Worm (Caenorhabditis elegans) whole organism, L4 larva: ENCODE data around the gene pho-12.
A peak's percentile ranks its signal among the peaks of the same experiment; 100 is the strongest.

Experiments
- F10B5.3 ChIP-seq: sonication (generic microtip); optimal IDR thresholded peaks from 2 replicates; lab custom pipeline; 2016; ENCODE audit warnings: mild to moderate bottlenecking, missing genetic modification characterization, missing compliant biosample characterization
- F49E8.2 ChIP-seq: sonication (generic microtip); optimal IDR thresholded peaks from 2 replicates; lab custom pipeline; 2016; ENCODE audit warnings: missing compliant biosample characterization, mild to moderate bottlenecking, missing genetic modification characterization, borderline replicate concordance
- Y105C5A.15 ChIP-seq: fragments of 200-800 bp; sonication (Bioruptor generic); IDR thresholded peaks from 2 replicates; pipeline ENCODE4 v1.3.6; 2022; ENCODE audit warnings: missing genetic modification characterization, missing compliant biosample characterization
- Y5F2A.4 ChIP-seq: fragments of 200-800 bp; sonication (Bioruptor generic); optimal IDR thresholded peaks from 2 replicates; lab custom pipeline; 2018; ENCODE audit warnings: mild to moderate bottlenecking, missing genetic modification characterization, missing compliant biosample characterization
- aha-1 ChIP-seq: fragments of 150-350 bp; peaks from one replicate; lab custom pipeline; 2014; ENCODE audit warnings: missing biosample characterization, missing genetic modification characterization
- aly-2 ChIP-seq: sonication (generic microtip); optimal IDR thresholded peaks from 2 replicates; lab custom pipeline; 2018; ENCODE audit warnings: missing biosample characterization, missing genetic modification characterization
- ceh-20 ChIP-seq: fragments of 200-800 bp; sonication (Bioruptor generic); IDR thresholded peaks from 2 replicates; pipeline ENCODE4 v1.3.6; 2022; ENCODE audit warnings: missing genetic modification reagents, missing genetic modification characterization, missing compliant biosample characterization
- ceh-28 ChIP-seq: fragments of 150-350 bp; optimal IDR thresholded peaks from 2 replicates; lab custom pipeline; 2014; ENCODE audit warnings: missing biosample characterization, missing genetic modification reagents, missing genetic modification characterization
- ceh-62 ChIP-seq: sonication (generic microtip); optimal IDR thresholded peaks from 2 replicates; lab custom pipeline; 2017; ENCODE audit warnings: missing biosample characterization, missing genetic modification characterization
- ceh-82 ChIP-seq: sonication (generic microtip); optimal IDR thresholded peaks from 2 replicates; lab custom pipeline; 2017; ENCODE audit warnings: missing biosample characterization, missing genetic modification characterization
- ctbp-1 ChIP-seq: fragments of 200-800 bp; sonication (Bioruptor generic); IDR thresholded peaks from 2 replicates; pipeline ENCODE4 v1.3.6; 2022; ENCODE audit warnings: missing genetic modification reagents, missing genetic modification characterization, missing compliant biosample characterization
- daf-16 ChIP-seq, 3 experiments: sonication (generic microtip); optimal IDR thresholded peaks; 2 replicates each; lab custom pipeline; 2016 to 2017; ENCODE audit warnings: missing genetic modification characterization in 3 of 3, missing genetic modification reagents in 3 of 3, mild to moderate bottlenecking in 2 of 3, missing compliant biosample characterization in 2 of 3, missing biosample characterization in 1 of 3, moderate library complexity in 1 of 3
- daf-19 ChIP-seq: fragments of 200-800 bp; sonication (Bioruptor generic); conservative IDR thresholded peaks from 2 replicates; pipeline ENCODE4 v1.3.6; 2022; ENCODE audit warnings: missing genetic modification characterization, missing compliant biosample characterization
- dmd-6 ChIP-seq: fragments of 200-800 bp; sonication (Bioruptor generic); IDR thresholded peaks from 2 replicates; pipeline ENCODE4 v1.3.6; 2022; ENCODE audit warnings: missing genetic modification reagents, missing genetic modification characterization, missing compliant biosample characterization
- dmd-9 ChIP-seq: fragments of 200-800 bp; sonication (Bioruptor generic); IDR thresholded peaks from 2 replicates; pipeline ENCODE4 v1.3.6; 2022; ENCODE audit warnings: missing genetic modification reagents, missing genetic modification characterization, missing compliant biosample characterization
- dpl-1 ChIP-seq: fragments of 150-350 bp; optimal IDR thresholded peaks from 2 replicates; lab custom pipeline; 2014; ENCODE audit warnings: missing biosample characterization, missing genetic modification reagents, missing genetic modification characterization
- duxl-1 ChIP-seq: sonication (generic microtip); optimal IDR thresholded peaks from 2 replicates; lab custom pipeline; 2016; ENCODE audit warnings: mild to moderate bottlenecking, missing genetic modification characterization, moderate library complexity, missing compliant biosample characterization; ENCODE audit not compliant: poor library complexity
- dve-1 ChIP-seq: sonication (generic microtip); optimal IDR thresholded peaks from 2 replicates; lab custom pipeline; 2017; ENCODE audit warnings: antibody characterized with exemption, mild to moderate bottlenecking, missing genetic modification characterization, missing compliant biosample characterization; ENCODE audit not compliant: insufficient read depth
- fkh-10 ChIP-seq: fragments of 150-350 bp; optimal IDR thresholded peaks from 2 replicates; lab custom pipeline; 2014; ENCODE audit warnings: missing biosample characterization, missing genetic modification reagents, missing genetic modification characterization
- hmg-1.1 ChIP-seq: fragments of 200-800 bp; sonication (Bioruptor generic); IDR thresholded peaks from 2 replicates; pipeline ENCODE4 v1.3.6; 2022; ENCODE audit warnings: missing genetic modification reagents, missing genetic modification characterization, missing compliant biosample characterization
- lim-7 ChIP-seq: fragments of 200-800 bp; sonication (Bioruptor generic); IDR thresholded peaks from 2 replicates; pipeline ENCODE4 v1.3.6; 2022; ENCODE audit warnings: missing genetic modification characterization, missing compliant biosample characterization
- lin-1 ChIP-seq: fragments of 200-800 bp; sonication (Bioruptor generic); IDR thresholded peaks from 2 replicates; pipeline ENCODE4 v1.3.6; 2022; ENCODE audit warnings: missing genetic modification reagents, missing genetic modification characterization, missing compliant biosample characterization
- lin-13 ChIP-seq: fragments of 150-350 bp; optimal IDR thresholded peaks from 2 replicates; lab custom pipeline; 2014; ENCODE audit warnings: missing biosample characterization, missing genetic modification reagents, missing genetic modification characterization
- lin-15B ChIP-seq: fragments of 150-350 bp; sonication (generic microtip); optimal IDR thresholded peaks from 3 replicates; lab custom pipeline; 2014; ENCODE audit warnings: missing biosample characterization, missing genetic modification characterization
- lin-39 ChIP-seq: fragments of 150-350 bp; optimal IDR thresholded peaks from 2 replicates; lab custom pipeline; 2014; ENCODE audit warnings: missing biosample characterization, missing genetic modification reagents, missing genetic modification characterization
- lir-3 ChIP-seq: sonication (generic microtip); optimal IDR thresholded peaks from 2 replicates; lab custom pipeline; 2016; ENCODE audit warnings: mild to moderate bottlenecking, missing genetic modification characterization, missing compliant biosample characterization
- lsy-2 ChIP-seq, 2 experiments: fragments of 150-350 bp in 1 of 2; sonication (generic microtip) in 1 of 2; optimal IDR thresholded peaks; 2 replicates each; lab custom pipeline; 2014 to 2017; ENCODE audit warnings: missing biosample characterization in 2 of 2, missing genetic modification characterization in 2 of 2
- madf-5 ChIP-seq, 2 experiments: fragments of 200-800 bp; sonication (Bioruptor generic); IDR thresholded peaks; 2 replicates each; pipeline ENCODE4 v1.3.6; 2022; ENCODE audit warnings: missing compliant biosample characterization in 2 of 2, missing genetic modification characterization in 2 of 2
- madf-9 ChIP-seq: fragments of 200-800 bp; sonication (Bioruptor generic); conservative IDR thresholded peaks from 2 replicates; pipeline ENCODE4 v1.3.6; 2022; ENCODE audit warnings: missing genetic modification reagents, missing genetic modification characterization, missing compliant biosample characterization
- mdl-1 ChIP-seq, 2 experiments: fragments of 150-350 bp in 1 of 2; sonication (generic microtip) in 1 of 2; optimal IDR thresholded peaks; 2 replicates each; lab custom pipeline; 2014 to 2017; ENCODE audit warnings: missing biosample characterization in 2 of 2, missing genetic modification characterization in 2 of 2
- mes-2 ChIP-seq: sonication (generic microtip); optimal IDR thresholded peaks from 2 replicates; lab custom pipeline; 2016; ENCODE audit warnings: missing genotype, mild to moderate bottlenecking, missing genetic modification characterization, missing compliant biosample characterization; ENCODE audit not compliant: poor library complexity, severe bottlenecking
- mxl-3 ChIP-seq: fragments of 200-800 bp; sonication (Bioruptor generic); optimal IDR thresholded peaks from 2 replicates; lab custom pipeline; 2018; ENCODE audit warnings: mild to moderate bottlenecking, missing genetic modification characterization, missing compliant biosample characterization
- nhr-11 ChIP-seq: fragments of 150-350 bp; optimal IDR thresholded peaks from 2 replicates; lab custom pipeline; 2014; ENCODE audit warnings: missing biosample characterization, missing genetic modification characterization
- nhr-111 ChIP-seq: fragments of 200-800 bp; sonication (Bioruptor generic); optimal IDR thresholded peaks from 2 replicates; lab custom pipeline; 2018; ENCODE audit warnings: mild to moderate bottlenecking, missing genetic modification characterization, missing compliant biosample characterization
- nhr-25 ChIP-seq: sonication (generic microtip); optimal IDR thresholded peaks from 2 replicates; lab custom pipeline; 2017; ENCODE audit warnings: missing genetic modification characterization, mild to moderate bottlenecking, missing compliant biosample characterization, antibody characterized with exemption, moderate library complexity, borderline replicate concordance; ENCODE audit not compliant: insufficient read depth
- nhr-28 ChIP-seq: fragments of 150-350 bp; optimal IDR thresholded peaks from 2 replicates; lab custom pipeline; 2014; ENCODE audit warnings: missing biosample characterization, missing genetic modification characterization
- php-3 ChIP-seq: fragments of 200-800 bp; sonication (Bioruptor generic); IDR thresholded peaks from 2 replicates; pipeline ENCODE4 v1.3.6; 2022; ENCODE audit warnings: missing genetic modification reagents, missing genetic modification characterization, missing compliant biosample characterization
- pqm-1 ChIP-seq: sonication (generic microtip); optimal IDR thresholded peaks from 2 replicates; lab custom pipeline; 2017; ENCODE audit warnings: missing biosample characterization, missing genetic modification characterization
- skn-1 ChIP-seq: fragments of 150-350 bp; optimal IDR thresholded peaks from 2 replicates; lab custom pipeline; 2014; ENCODE audit warnings: missing biosample characterization, missing genetic modification characterization
- snpc-1.2 ChIP-seq: fragments of 200-800 bp; sonication (Bioruptor generic); IDR thresholded peaks from 2 replicates; pipeline ENCODE4 v1.3.6; 2022; ENCODE audit warnings: missing genetic modification reagents, missing genetic modification characterization, missing compliant biosample characterization
- snpc-4 ChIP-seq: fragments of 150-350 bp; optimal IDR thresholded peaks from 2 replicates; lab custom pipeline; 2014; ENCODE audit warnings: missing biosample characterization, missing genetic modification characterization
- zfp-2 ChIP-seq: sonication (generic microtip); optimal IDR thresholded peaks from 2 replicates; lab custom pipeline; 2016; ENCODE audit warnings: mild to moderate bottlenecking, missing genetic modification characterization, missing compliant biosample characterization
- zfp-3 ChIP-seq: fragments of 200-800 bp; sonication (Bioruptor generic); conservative IDR thresholded peaks from 2 replicates; pipeline ENCODE4 v1.3.6; 2022; ENCODE audit warnings: missing genetic modification reagents, missing genetic modification characterization, missing compliant biosample characterization
- ztf-11 ChIP-seq: fragments of 150-350 bp; optimal IDR thresholded peaks from 2 replicates; lab custom pipeline; 2014; ENCODE audit warnings: missing biosample characterization, missing genetic modification characterization
- ztf-7 ChIP-seq: fragments of 150-350 bp; optimal IDR thresholded peaks from 2 replicates; lab custom pipeline; 2014; ENCODE audit warnings: missing biosample characterization, missing genetic modification characterization

pho-12 gene

ce11 chrII:5060719-5061118, at the start of gene pho-12:
Gene pho-12 (minus strand): TSS chrII:5060819.
- TF ChIP-seq aha-1 (tag; lab: Kevin White, UChicago) (no peak), php-3 (no peak), nhr-28 (tag; lab: Kevin White, UChicago) (no peak), aly-2 (tag; lab: Kevin White, UChicago) (no peak), nhr-11 (no peak), Y105C5A.15 (GFP tag; lab: Robert Waterston, UW) (no peak), pqm-1 (no peak)

ce11 chrII:5109693-5110092, 49.1 kb upstream of the pho-12 start, which contains the start of gene F09C12.2:
Gene F09C12.2 (plus strand): TSS chrII:5110012.
- TF ChIP-seq daf-16 (GFP tag; optimal IDR thresholded peaks at IDR 0.05; lab: Kevin White, UChicago): no peak
- peak; percentile 58 for TF ChIP-seq daf-16 (tag; optimal IDR thresholded peaks at IDR 0.05; lab: Kevin White, UChicago)
- no peak for TF ChIP-seq ceh-20 (GFP tag; lab: Robert Waterston, UW)
- TF ChIP-seq madf-5 (GFP tag; IDR thresholded peaks at IDR 0.05; lab: Robert Waterston, UW): no peak
- peak; percentile 53 for TF ChIP-seq nhr-28 (tag; lab: Kevin White, UChicago)
- TF ChIP-seq ztf-7 (tag; lab: Kevin White, UChicago): no peak

ce11 chrII:5105020-5105419, 44.4 kb upstream of the pho-12 start:
- TF ChIP-seq nhr-25 (tag; lab: Kevin White, UChicago) (no peak), mes-2 (tag; lab: Kevin White, UChicago) (peak; percentile 92), snpc-1.2 (GFP tag; lab: Robert Waterston, UW) (no peak; the same call in 1 of the 2 replicates), lin-13 (GFP tag; lab: Kevin White, UChicago) (peak; percentile 48), zfp-3 (GFP tag; lab: Robert Waterston, UW) (peak; percentile 66; the same call in 1 of the 2 replicates), Y105C5A.15 (GFP tag; lab: Robert Waterston, UW) (peak; percentile 76; the same call in 1 of the 2 replicates), daf-16 (GFP tag; optimal IDR thresholded peaks at IDR 0.05; lab: Kevin White, UChicago) (peak in 1 of 2 experiments; percentile 94), daf-16 (tag; optimal IDR thresholded peaks at IDR 0.05; lab: Kevin White, UChicago) (peak; percentile 78), daf-19 (GFP tag; lab: Robert Waterston, UW) (no peak), Y5F2A.4 (GFP tag; lab: Kevin White, UChicago) (peak; percentile 75), mxl-3 (peak; percentile 69), ceh-28 (tag; lab: Kevin White, UChicago) (no peak), aly-2 (tag; lab: Kevin White, UChicago) (peak; percentile 4), F49E8.2 (tag; lab: Kevin White, UChicago) (peak; percentile 63), nhr-111 (GFP tag; lab: Kevin White, UChicago) (peak; percentile 87), dve-1 (peak; percentile 72), ceh-82 (tag; lab: Kevin White, UChicago) (no peak), lin-1 (peak; percentile 85; the same call in 1 of the 2 replicates), nhr-28 (tag; lab: Kevin White, UChicago) (peak; percentile 38), mdl-1 (tag; optimal IDR thresholded peaks at IDR 0.05; lab: Kevin White, UChicago) (peak in 1 of 2 experiments; percentile 28), ceh-62 (tag; lab: Kevin White, UChicago) (no peak), snpc-4 (tag; lab: Kevin White, UChicago) (no peak), ctbp-1 (GFP tag; lab: Robert Waterston, UW) (peak; percentile 89), pqm-1 (no peak), lin-15B (no peak), skn-1 (tag; lab: Kevin White, UChicago) (no peak), hmg-1.1 (GFP tag; lab: Robert Waterston, UW) (peak; percentile 89), aha-1 (tag; lab: Kevin White, UChicago) (peak; percentile 99), lir-3 (peak; percentile 78), zfp-2 (tag; lab: Kevin White, UChicago) (peak; percentile 55), F10B5.3 (peak; percentile 60), madf-9 (GFP tag; lab: Robert Waterston, UW) (no peak; the same call in 1 of the 2 replicates), dmd-6 (peak; percentile 82), duxl-1 (tag; lab: Kevin White, UChicago) (peak; percentile 85), fkh-10 (GFP tag; lab: Kevin White, UChicago) (peak; percentile 0), lin-39 (tag; lab: Kevin White, UChicago) (no peak), ztf-11 (tag; lab: Kevin White, UChicago) (no peak), lim-7 (GFP tag; lab: Robert Waterston, UW) (peak; percentile 97), madf-5 (GFP tag; IDR thresholded peaks at IDR 0.05; lab: Robert Waterston, UW) (peak; percentile 83 to 84; a peak in 3 of 4 replicates), dmd-9 (GFP tag; lab: Robert Waterston, UW) (0 out of 2 replicates have a peak, but pooled peaks have one; percentile 30), lsy-2 (tag; optimal IDR thresholded peaks at IDR 0.05; lab: Kevin White, UChicago) (no peak), dpl-1 (GFP tag; lab: Kevin White, UChicago) (peak; percentile 39)
